Fruit fly (Drosophila melanogaster) S2 (cell line): ENCODE data around the gene Lamtor1.
A peak's percentile ranks its signal among the peaks of the same experiment; 100 is the strongest.

Source experiments
- CG8478 ChIP-seq: fragments of >200 bp; optimal IDR thresholded peaks from 2 replicates; lab custom pipeline; 2018
- CTCF ChIP-seq, 2 experiments: fragments of >200 bp; optimal IDR thresholded peaks; 2 replicates each; lab custom pipeline; 2018

The Lamtor1 gene

DNA sequence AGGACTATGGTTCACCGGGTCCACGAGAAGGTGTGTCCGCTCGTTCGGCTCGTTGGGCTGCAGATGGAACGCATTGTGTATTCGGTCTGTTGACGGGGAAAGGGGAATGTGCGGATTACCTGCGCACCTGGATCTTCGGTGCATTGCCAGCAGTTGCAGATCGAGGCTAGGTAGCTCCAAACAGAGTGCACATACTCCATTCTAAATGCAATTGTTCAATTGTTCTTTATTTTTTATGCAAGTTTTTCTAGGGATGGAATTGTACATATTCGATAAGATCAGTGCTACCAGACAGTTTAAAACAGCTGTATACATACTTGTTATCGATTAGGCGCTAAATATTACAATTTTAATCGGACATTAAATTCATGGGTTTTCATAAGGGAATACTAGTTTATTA is at the start of gene Lamtor1:
Gene Lamtor1 (minus strand): TSS at position 268 of the 400 bp plus-strand sequence.
- TF ChIP-seq CG8478 (lab: Kevin White, UChicago) (no peak), CTCF (optimal IDR thresholded peaks at IDR 0.05; lab: Kevin White, UChicago) (no peak)

DNA sequence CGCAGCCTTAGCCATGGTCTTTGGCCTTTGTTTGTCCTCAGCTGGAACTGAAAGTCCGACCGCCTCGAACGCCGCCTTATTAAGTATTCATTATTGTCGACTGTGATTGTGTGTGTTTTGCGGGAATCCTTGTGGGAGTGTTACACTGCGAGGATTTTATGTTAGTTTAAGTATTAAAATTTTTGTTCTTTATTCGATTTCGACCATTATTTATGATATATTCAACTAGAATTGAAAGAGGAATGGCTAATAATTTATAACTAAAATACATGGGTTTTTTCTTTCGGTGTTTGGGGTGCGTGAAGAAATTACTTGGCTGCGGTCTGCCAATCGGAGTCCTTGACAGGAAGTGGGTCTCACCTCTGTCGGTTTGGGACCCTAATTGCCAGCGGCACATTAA is 33.7 kb upstream of the Lamtor1 start:
- TF ChIP-seq CG8478 (lab: Kevin White, UChicago) (no peak), CTCF (optimal IDR thresholded peaks at IDR 0.05; lab: Kevin White, UChicago) (no peak)

DNA sequence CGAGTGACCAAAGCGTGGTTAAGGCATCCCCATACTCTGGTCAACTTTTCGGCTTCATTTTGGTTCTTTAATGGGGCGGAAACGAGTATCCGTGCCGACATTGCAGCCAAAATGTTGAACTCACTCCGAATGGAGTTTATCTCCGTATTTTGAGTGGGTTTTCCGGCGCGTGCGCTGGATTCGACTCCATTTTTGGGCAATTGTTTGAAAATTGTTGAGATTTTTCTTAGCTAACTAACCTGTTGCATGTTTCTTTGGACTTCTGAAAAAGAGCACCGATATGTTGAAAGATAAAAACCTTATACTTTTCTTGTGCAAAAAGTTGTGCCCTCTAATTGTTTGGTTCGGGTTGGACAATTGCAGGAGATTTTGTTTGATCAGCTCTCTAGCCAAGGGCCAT is 7.8 kb upstream of the Lamtor1 start:
- no peak for TF ChIP-seq CG8478 (lab: Kevin White, UChicago)
- no peak for TF ChIP-seq CTCF (optimal IDR thresholded peaks at IDR 0.05; lab: Kevin White, UChicago)

DNA sequence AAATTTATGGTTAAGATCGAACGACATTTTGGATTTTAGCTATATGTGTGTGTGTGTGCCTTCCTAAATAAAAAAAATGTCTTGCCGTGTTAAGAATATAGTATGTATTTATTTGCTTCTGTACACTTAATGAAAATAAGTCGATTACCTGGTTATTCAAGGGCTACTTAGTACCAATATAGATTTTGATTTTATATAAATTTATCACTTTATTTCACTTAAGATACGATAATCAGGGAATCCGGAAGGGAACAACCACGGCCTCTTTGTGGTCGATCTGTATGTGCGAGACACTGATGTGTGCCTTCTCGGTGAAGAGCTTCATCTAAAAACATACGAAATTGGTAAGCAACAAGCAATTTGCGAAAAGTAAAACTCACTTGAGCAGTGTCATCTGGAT is 1.1 kb downstream of the Lamtor1 start, which contains the start of gene CG14183:
Gene CG14183 (minus strand): TSS at position 101 of the 400 bp plus-strand sequence.
- TF ChIP-seq CG8478 (lab: Kevin White, UChicago) (no peak), CTCF (optimal IDR thresholded peaks at IDR 0.05; lab: Kevin White, UChicago) (no peak)

DNA sequence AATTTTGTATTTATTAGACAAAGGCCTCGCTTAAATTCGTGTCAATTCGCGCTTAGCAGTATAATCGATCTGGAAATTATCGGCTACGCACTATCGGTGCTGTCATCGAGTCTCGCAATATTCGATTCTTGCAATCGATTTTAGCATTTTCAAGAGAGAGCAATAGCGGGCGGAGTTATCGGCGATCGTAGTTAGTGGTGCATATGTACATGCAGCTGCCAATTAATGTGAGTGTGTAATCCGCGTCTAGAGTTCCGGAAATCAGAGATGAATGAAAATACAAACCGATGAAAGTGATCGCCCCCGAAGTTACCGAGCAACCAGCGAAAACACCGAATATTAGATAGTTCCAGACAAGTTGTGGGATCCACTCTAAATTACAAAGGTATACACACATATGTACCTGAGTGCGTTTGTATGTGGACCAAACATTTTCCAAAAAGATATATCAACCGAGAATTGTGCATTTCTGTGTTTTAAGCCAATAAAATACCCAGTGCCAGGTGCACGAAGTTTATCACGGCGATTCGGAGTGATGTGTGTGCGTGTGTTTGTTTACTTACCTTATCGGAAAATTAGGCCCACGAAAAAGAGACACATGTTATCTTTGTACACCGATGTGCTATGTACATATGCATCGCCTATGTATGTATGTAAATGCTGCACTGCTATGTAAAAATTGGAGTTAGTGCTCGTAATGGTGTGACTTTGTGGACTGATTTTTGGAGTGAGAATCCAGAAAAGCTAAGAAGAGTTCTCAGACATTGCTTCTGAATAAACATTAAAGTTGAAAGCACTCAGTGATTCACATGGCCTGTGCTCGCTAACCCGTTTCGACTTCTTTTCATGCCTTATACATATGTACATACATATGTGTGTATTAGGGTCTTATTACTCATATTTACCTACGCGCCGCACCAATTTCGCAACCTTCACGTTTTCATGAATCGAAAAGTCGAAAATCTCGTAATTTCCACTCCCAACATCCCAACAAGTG is 22.3 kb downstream of the Lamtor1 start:
- TF ChIP-seq CG8478 (lab: Kevin White, UChicago) (no peak), CTCF (optimal IDR thresholded peaks at IDR 0.05; lab: Kevin White, UChicago) (peak; percentile 20 to 27)

DNA sequence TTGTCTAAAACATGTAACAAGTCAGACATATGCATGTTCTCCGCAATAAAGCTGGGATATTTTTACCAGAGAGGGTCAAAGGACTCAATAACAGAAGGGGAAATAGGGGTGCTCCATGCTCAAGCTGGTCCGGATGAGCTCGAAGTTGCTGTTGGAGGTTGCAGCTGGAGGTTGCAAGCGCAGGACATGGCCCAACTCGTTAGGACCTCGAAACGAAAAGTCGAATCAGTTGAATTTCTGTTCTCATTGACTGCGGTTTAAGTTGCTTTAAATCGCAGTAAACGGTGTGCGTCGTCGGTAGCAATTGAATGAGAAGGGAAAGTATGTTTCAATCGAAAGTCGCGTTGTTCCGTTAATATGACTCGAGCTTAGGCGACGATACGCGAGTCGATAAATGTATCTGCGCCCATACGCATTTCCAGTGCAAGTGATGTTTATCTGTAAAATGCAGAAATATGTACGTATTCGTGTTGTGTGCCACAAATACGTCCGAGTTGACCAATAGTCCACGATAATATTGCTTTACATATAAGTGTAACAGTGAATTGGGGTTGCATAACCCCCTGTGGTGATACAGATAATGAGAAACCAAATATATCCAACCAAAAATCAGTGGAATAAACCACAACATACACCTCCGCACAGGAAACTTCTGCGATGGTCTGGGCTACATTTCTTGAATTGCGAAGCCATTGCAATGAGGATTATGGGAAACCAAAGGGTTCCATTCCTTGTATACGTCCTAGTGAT is 23.6 kb downstream of the Lamtor1 start, which contains the start of gene kug:
Gene kug (plus strand): TSS at position 269 of the 750 bp plus-strand sequence.
- TF ChIP-seq CTCF (optimal IDR thresholded peaks at IDR 0.05; lab: Kevin White, UChicago) (peak in 1 of 2 experiments; percentile 40), CG8478 (lab: Kevin White, UChicago) (no peak)

DNA sequence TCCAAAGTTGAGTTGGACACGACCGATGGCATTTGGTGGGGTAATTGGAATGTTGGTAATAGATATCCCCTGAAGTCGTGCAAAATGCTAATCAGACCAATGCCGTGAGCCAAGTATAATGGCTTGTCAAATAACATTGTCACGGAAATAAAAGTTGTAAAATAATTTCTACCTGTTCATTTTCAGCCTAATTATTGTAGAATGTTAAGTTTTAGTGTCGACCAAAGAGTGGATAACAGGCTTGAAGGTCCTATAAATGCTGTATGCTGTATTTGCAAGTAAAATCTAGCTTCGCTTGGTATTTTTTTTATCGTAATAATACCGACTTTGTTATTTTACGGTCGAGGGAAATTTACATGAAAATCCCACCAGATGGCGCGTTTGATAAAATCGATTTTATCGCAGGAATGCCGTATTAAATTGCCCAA is 24.4 kb downstream of the Lamtor1 start:
- TF ChIP-seq CG8478 (lab: Kevin White, UChicago) (no peak), CTCF (optimal IDR thresholded peaks at IDR 0.05; lab: Kevin White, UChicago) (peak; percentile 86 to 88)

DNA sequence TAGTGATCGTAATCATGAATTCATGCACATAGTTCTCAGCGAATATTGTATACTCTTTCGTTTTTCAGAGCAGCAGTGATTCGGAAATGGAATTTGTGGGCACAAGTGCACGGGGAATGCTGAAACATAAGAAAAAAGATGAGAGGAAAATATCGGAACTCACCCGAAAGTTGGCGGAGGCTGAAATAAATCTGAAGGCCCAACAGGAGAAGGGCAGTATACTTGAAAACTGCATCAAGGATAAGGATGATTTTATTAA is 25.7 kb downstream of the Lamtor1 start:
- TF ChIP-seq CTCF (optimal IDR thresholded peaks at IDR 0.05; lab: Kevin White, UChicago) (no peak), CG8478 (lab: Kevin White, UChicago) (no peak)

DNA sequence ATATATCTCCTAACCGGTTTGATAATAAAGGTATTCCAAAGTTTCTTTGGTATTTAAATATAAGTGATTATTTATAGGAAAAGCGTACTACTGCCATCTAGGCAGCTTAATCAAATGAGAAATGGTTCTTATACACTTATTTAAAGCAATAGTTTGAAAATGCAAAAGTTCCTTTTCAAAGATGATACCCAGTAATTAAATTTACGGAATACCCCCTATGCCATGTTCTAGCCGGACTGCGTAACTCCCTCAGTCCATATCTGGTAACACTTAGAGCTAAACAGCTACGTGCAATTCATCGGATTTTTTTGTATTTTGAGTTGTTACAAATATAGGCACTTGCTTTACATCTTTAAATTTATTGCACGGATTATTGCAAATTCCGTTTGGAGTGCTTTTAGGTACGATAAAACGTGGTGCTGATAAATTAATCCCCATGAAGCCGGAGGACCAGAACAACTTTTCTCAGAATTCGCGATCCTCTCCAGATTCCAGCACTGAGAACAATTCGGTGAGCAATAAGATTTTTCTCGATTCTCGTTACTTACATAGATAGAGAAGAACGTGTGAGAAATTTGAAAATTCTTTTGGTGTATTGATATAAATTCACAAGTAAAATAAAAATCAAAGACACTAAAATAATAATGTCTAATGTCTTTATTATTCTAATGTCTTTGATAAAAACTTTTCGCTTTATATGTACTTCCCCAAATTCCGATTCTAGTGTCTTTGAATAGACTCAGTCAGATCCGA is 26.2 kb downstream of the Lamtor1 start, which contains the start of gene CG7668:
Gene CG7668 (plus strand): TSS at position 255 of the 753 bp plus-strand sequence.
- TF ChIP-seq CG8478 (lab: Kevin White, UChicago) = no peak
- TF ChIP-seq CTCF (optimal IDR thresholded peaks at IDR 0.05; lab: Kevin White, UChicago) = no peak

DNA sequence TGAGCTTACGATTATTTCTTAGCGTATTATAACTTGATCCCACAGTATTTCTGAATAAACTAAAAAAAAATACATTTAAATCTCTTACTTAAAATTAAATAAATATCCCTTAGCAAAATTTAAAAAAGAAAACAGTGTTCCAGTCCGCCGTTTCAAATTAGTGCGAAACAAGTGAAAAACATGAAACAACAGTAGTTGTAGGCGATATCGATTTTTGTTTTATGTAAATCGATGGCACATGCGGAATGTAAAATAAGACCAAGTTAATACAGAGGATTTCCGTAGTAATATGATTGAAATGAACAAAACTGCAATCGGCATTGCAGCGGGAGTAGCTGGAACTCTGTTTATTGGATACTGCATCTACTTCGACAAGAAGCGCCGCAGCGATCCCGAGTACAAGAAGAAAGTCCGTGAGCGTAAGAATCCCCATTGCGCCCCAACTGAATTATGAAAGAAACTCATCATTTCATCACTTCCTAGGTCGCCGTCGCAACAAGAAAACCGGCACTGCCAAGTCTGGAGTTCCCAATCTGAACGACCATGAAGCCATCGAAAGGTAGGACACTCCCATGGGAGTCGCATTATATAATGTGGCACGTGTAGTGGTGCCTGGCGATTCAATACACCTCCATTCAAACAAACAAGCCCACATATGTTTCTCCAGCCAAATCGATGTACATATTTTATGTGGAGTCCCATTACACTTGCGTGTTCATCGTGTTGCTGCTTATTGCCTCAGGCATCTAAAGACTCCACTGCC is 27.8 kb downstream of the Lamtor1 start:
- TF ChIP-seq CG8478 (lab: Kevin White, UChicago) (no peak), CTCF (optimal IDR thresholded peaks at IDR 0.05; lab: Kevin White, UChicago) (peak in 1 of 2 experiments; percentile 41)

DNA sequence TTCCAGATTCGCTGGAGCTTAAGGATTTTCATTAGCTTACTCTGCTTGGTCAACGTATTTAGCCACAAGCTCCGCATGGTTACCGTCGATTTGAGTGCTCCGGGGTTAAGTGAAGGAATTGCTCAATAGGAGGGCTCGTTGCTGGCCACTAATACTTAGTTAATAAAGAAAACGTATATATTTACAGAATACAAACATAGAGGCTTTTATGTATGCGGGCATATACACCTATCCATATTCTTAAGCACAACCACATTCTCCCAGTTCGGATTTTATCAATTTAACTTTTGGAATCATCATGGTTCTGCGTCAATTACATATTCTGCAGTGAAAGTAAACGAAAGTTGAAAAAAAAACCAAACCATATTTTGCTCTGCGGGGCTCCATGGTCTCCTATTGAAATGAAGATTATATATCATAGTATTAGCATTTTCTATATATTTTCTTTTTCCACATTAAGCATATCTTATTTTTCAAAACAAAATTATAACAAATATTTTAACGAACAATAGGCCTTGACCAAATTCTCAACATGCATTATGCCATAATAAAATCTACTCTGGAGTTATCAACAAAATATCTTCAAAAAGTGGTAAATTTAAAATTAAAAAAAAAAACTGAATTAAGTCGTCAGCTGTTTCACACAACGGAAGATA is 28.6 kb downstream of the Lamtor1 start, which contains the start of the genes Tom20 and Gabat:
Gene Tom20 (plus strand): TSS at position 564 of the 656 bp plus-strand sequence.
Gene Gabat (minus strand): TSS at position 606 of the 656 bp plus-strand sequence.
- TF ChIP-seq CG8478 (lab: Kevin White, UChicago) (no peak), CTCF (optimal IDR thresholded peaks at IDR 0.05; lab: Kevin White, UChicago) (no peak)

DNA sequence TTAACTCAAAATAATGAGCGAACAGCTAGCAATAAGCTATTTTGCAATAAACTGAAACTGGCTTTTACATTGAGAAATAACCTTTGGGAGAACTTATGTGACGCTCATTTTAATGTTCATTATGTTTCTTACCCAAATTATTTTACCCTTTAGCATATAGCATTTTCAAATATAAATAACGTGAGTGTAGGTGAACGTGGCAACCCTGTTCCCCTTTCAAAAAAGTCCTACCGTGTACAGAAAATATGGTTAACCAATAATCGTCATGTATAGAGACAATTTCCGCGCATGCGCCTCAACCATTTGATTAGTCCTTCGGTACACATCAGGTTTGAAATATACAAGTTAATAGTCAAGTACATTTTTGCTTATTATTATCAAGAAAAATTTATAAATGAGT is 34.8 kb downstream of the Lamtor1 start:
- TF ChIP-seq CTCF (optimal IDR thresholded peaks at IDR 0.05; lab: Kevin White, UChicago) = no peak
- TF ChIP-seq CG8478 (lab: Kevin White, UChicago) = no peak
